Fruit fly (Drosophila melanogaster) S2 (cell line): ENCODE measurements around the gene CG17782.

Experiments used
- CG8478 ChIP-seq: fragments of >200 bp; optimal IDR thresholded peaks from 2 replicates; lab custom pipeline; 2018
- CTCF ChIP-seq, 2 experiments: fragments of >200 bp; optimal IDR thresholded peaks; 2 replicates each; lab custom pipeline; 2018

DNA sequence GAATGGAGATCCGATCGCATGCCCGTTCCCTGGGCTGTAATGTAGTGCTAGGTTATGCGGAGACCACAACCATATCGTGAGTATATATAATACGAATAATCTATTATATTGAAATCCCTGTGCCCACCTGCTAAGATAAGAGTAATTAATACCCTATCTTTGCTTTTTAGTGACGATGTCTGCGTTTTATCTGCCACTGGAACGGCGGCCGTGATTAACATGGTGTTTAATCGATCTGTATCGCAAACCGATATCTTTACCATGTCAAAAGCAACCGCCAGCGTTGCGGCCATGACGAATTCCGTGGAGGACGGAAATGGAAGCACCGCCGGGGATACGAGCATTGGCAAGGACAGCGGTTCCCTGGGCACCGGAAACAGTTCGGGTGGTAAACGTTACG, 19.1 kb downstream of the CG17782 start:
- TF ChIP-seq CG8478 (lab: Kevin White, UChicago) (no peak), CTCF (optimal IDR thresholded peaks at IDR 0.05; lab: Kevin White, UChicago) (no peak)
